Worm (Caenorhabditis elegans) whole organism, early embryonic: ENCODE data around the gene acy-1.

Experiments
- F13C5.2 ChIP-seq: sonication (generic microtip); optimal IDR thresholded peaks from 2 replicates; lab custom pipeline; 2017; ENCODE audit warnings: mild to moderate bottlenecking, missing genetic modification characterization, inconsistent platforms, missing compliant biosample characterization
- ama-1 ChIP-seq: fragments of 150-350 bp; optimal IDR thresholded peaks from 2 replicates; lab custom pipeline; 2014
- ets-7 ChIP-seq: sonication (generic microtip); optimal IDR thresholded peaks from 2 replicates; lab custom pipeline; 2016; ENCODE audit warnings: missing genotype, missing genetic modification characterization, missing compliant biosample characterization
- flt-1 ChIP-seq: fragments of 200-800 bp; sonication (Bioruptor generic); IDR thresholded peaks from 2 replicates; pipeline ENCODE4 v1.3.6; 2022; ENCODE audit warnings: missing genetic modification characterization, missing compliant biosample characterization
- hmg-4 ChIP-seq: fragments of 200-800 bp; sonication (Bioruptor generic); optimal IDR thresholded peaks from 2 replicates; lab custom pipeline; 2018; ENCODE audit warnings: mild to moderate bottlenecking, missing genetic modification characterization, missing compliant biosample characterization
- scrt-1 ChIP-seq: fragments of 200-800 bp; sonication (Bioruptor generic); IDR thresholded peaks from 2 replicates; pipeline ENCODE4 v1.3.6; 2022; ENCODE audit warnings: missing genetic modification characterization, missing compliant biosample characterization
- sea-1 ChIP-seq: fragments of 200-800 bp; sonication (Bioruptor generic); conservative IDR thresholded peaks from 2 replicates; pipeline ENCODE4 v1.3.6; 2022; ENCODE audit warnings: missing genetic modification characterization, missing compliant biosample characterization
- tbx-11 ChIP-seq: fragments of 200-800 bp; sonication (Bioruptor generic); IDR thresholded peaks from 2 replicates; pipeline ENCODE4 v1.3.6; 2022; ENCODE audit warnings: missing genetic modification characterization, missing compliant biosample characterization
- tra-4 ChIP-seq: sonication (generic microtip); optimal IDR thresholded peaks from 2 replicates; lab custom pipeline; 2017; ENCODE audit warnings: missing genetic modification characterization, missing compliant biosample characterization

DNA sequence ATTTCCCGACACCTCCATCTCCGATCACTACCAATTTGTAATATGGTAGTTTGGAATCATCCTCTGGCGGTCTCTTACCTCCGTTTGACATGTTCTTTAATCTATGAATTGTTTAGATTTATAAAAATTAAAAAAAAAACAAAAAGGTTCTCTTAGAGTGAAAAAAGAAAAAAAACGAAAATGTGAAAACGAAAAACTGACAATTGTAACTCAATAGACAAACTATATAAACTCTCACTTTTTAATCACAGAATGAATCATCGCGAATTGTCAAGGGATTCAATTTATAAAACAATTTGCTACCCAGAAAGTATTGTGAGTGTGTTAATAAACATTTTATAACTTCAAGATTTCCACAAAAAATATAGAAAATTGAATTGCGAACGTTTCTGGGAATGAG lies 18.1 kb downstream of the acy-1 start, which contains the start of gene ras-2:
- no peak for TF ChIP-seq sea-1
- no peak for TF ChIP-seq tbx-11 (GFP tag; lab: Robert Waterston, UW)
- no peak for TF ChIP-seq F13C5.2 (tag; lab: Kevin White, UChicago)
- no peak for TF ChIP-seq hmg-4 (GFP tag; lab: Kevin White, UChicago)
- no peak for TF ChIP-seq tra-4 (tag; lab: Kevin White, UChicago)
- TF ChIP-seq flt-1 (GFP tag; lab: Robert Waterston, UW), result no peak
- no peak for TF ChIP-seq ama-1 (lab: Kevin White, UChicago)
- TF ChIP-seq scrt-1 (GFP tag; lab: Robert Waterston, UW), result no peak
- no peak for TF ChIP-seq ets-7 (tag; lab: Kevin White, UChicago)
